Fruit fly (Drosophila melanogaster) whole organism, embryonic: ENCODE results near the gene APC4.

ENCODE experiments used
- Blimp-1 ChIP-seq: fragments of 200-800 bp; sonication (Bioruptor generic); optimal IDR thresholded peaks from 3 replicates; lab custom pipeline; 2018; ENCODE audit warnings: missing biosample characterization, missing genetic modification characterization, mild to moderate bottlenecking, moderate library complexity, missing genetic modification reagents
- CG10979 ChIP-seq: fragments of 200-800 bp; sonication (Bioruptor generic); optimal IDR thresholded peaks from 2 replicates; lab custom pipeline; 2018; ENCODE audit warnings: missing biosample characterization, mild to moderate bottlenecking, missing genetic modification characterization, moderate library complexity
- CG11504 ChIP-seq: fragments of 200-800 bp; sonication (Bioruptor generic); optimal IDR thresholded peaks from 3 replicates; lab custom pipeline; 2019; ENCODE audit warnings: missing biosample characterization, mild to moderate bottlenecking, missing genetic modification characterization, moderate library complexity
- CG12391 ChIP-seq: fragments of 200-800 bp; sonication (Bioruptor generic); optimal IDR thresholded peaks from 3 replicates; lab custom pipeline; 2018; ENCODE audit warnings: missing biosample characterization, mild to moderate bottlenecking, missing genetic modification characterization, moderate library complexity
- CG14667 ChIP-seq: fragments of 200-800 bp; sonication (Bioruptor generic); IDR thresholded peaks from 2 replicates; pipeline ENCODE4 v1.3.6; 2022; ENCODE audit warnings: missing biosample characterization, missing genetic modification characterization
- CG14860 ChIP-seq: fragments of 200-800 bp; sonication (Bioruptor generic); IDR thresholded peaks from 3 replicates; pipeline ENCODE4 v1.3.6; 2022; ENCODE audit warnings: missing biosample characterization, missing genetic modification characterization; ENCODE audit not compliant: partially characterized antibody
- CG15696 ChIP-seq: fragments of 200-800 bp; sonication (Bioruptor generic); optimal IDR thresholded peaks from 2 replicates; lab custom pipeline; 2019; ENCODE audit warnings: missing biosample characterization, mild to moderate bottlenecking, missing genetic modification characterization, moderate library complexity
- CG17328 ChIP-seq: fragments of 200-800 bp; sonication (Bioruptor generic); IDR thresholded peaks from 2 replicates; pipeline ENCODE4 v1.3.6; 2022; ENCODE audit warnings: missing biosample characterization, missing genetic modification characterization
- CG2120 ChIP-seq: fragments of 200-800 bp; sonication (Bioruptor generic); optimal IDR thresholded peaks from 3 replicates; lab custom pipeline; 2016; ENCODE audit warnings: missing biosample characterization, missing genetic modification characterization
- CG2129 ChIP-seq: fragments of 200-800 bp; sonication (Bioruptor generic); IDR thresholded peaks from 2 replicates; pipeline ENCODE4 v1.3.6; 2022; ENCODE audit warnings: missing biosample characterization, missing genetic modification characterization; ENCODE audit not compliant: partially characterized antibody
- CG2199 ChIP-seq: fragments of 200-800 bp; sonication (Bioruptor generic); IDR thresholded peaks from 3 replicates; pipeline ENCODE4 v1.3.6; 2022; ENCODE audit warnings: missing biosample characterization, missing genetic modification characterization
- CG2678 ChIP-seq: fragments of 200-800 bp; sonication (Bioruptor generic); optimal IDR thresholded peaks from 3 replicates; lab custom pipeline; 2019; ENCODE audit warnings: missing biosample characterization, mild to moderate bottlenecking, missing genetic modification characterization, moderate library complexity
- CG3726 ChIP-seq: fragments of 200-800 bp; sonication (Bioruptor generic); IDR thresholded peaks from 3 replicates; pipeline ENCODE4, ENCODE4 v1.3.6; 2022; ENCODE audit warnings: missing biosample characterization, missing genetic modification characterization
- CG43689 ChIP-seq: fragments of 200-800 bp; sonication (Bioruptor generic); IDR thresholded peaks from 2 replicates; pipeline ENCODE4 v1.3.6; 2022; ENCODE audit warnings: missing biosample characterization, missing genetic modification characterization
- CG4424 ChIP-seq: fragments of 200-800 bp; sonication (Bioruptor generic); optimal IDR thresholded peaks from 3 replicates; lab custom pipeline; 2016; ENCODE audit warnings: missing biosample characterization, missing genetic modification characterization
- CG7786 ChIP-seq: fragments of 200-800 bp; sonication (Bioruptor generic); optimal IDR thresholded peaks from 2 replicates; lab custom pipeline; 2016; ENCODE audit warnings: missing biosample characterization, missing genetic modification characterization
- CG8290 ChIP-seq, 3 experiments: fragments of 200-800 bp; sonication (Bioruptor generic); optimal IDR thresholded peaks; 2 replicates each; lab custom pipeline; 2016 to 2019; ENCODE audit warnings: missing biosample characterization in 3 of 3, missing genetic modification characterization in 3 of 3, mild to moderate bottlenecking in 2 of 3, moderate library complexity in 1 of 3
- CrebB ChIP-seq: fragments of 200-800 bp; sonication (Bioruptor generic); optimal IDR thresholded peaks from 3 replicates; lab custom pipeline; 2018; ENCODE audit warnings: missing biosample characterization, mild to moderate bottlenecking, missing genetic modification characterization
- D ChIP-seq, 2 experiments: fragments of 200-800 bp in 1 of 2; fragments of >200 bp in 1 of 2; sonication (Bioruptor generic) in 1 of 2; optimal IDR thresholded peaks; 2 replicates in 1 of 2; 3 replicates in 1 of 2; lab custom pipeline; 2017; ENCODE audit warnings: mild to moderate bottlenecking in 1 of 2, missing biosample characterization in 1 of 2, missing genetic modification characterization in 1 of 2, missing genetic modification reagents in 1 of 2
- Deaf1 ChIP-seq: fragments of 200-800 bp; optimal IDR thresholded peaks from 3 replicates; lab custom pipeline; 2019; ENCODE audit warnings: missing biosample characterization, mild to moderate bottlenecking, missing genetic modification characterization, moderate library complexity
- Dll ChIP-seq: fragments of 200-800 bp; sonication (Bioruptor generic); IDR thresholded peaks from 4 replicates; pipeline ENCODE4 v1.3.6; 2022; ENCODE audit warnings: missing biosample characterization, missing genetic modification characterization; ENCODE audit not compliant: partially characterized antibody
- Drgx ChIP-seq: fragments of 200-800 bp; sonication (Bioruptor generic); IDR thresholded peaks from 2 replicates; pipeline ENCODE4 v1.3.6; 2022; ENCODE audit warnings: missing biosample characterization, missing genetic modification characterization
- Ets65A ChIP-seq: fragments of 200-800 bp; sonication (Bioruptor generic); peaks from one replicate; lab custom pipeline; 2016; ENCODE audit warnings: missing biosample characterization, missing genetic modification characterization
- Fer1 ChIP-seq: fragments of 200-800 bp; sonication (Bioruptor generic); optimal IDR thresholded peaks from 2 replicates; lab custom pipeline; 2017; ENCODE audit warnings: missing biosample characterization, mild to moderate bottlenecking, missing genetic modification characterization
- HLH3B ChIP-seq: fragments of 200-800 bp; sonication (Bioruptor generic); IDR thresholded peaks from 2 replicates; pipeline ENCODE4 v1.3.6; 2022; ENCODE audit warnings: missing biosample characterization, missing genetic modification characterization
- Sox100B ChIP-seq: fragments of 200-800 bp; sonication (Bioruptor generic); optimal IDR thresholded peaks from 3 replicates; lab custom pipeline; 2018; ENCODE audit warnings: missing biosample characterization, mild to moderate bottlenecking, missing genetic modification characterization
- Sox102F ChIP-seq: fragments of 200-800 bp; sonication (Bioruptor generic); optimal IDR thresholded peaks from 2 replicates; lab custom pipeline; 2018; ENCODE audit warnings: missing biosample characterization, mild to moderate bottlenecking, missing genetic modification characterization, moderate library complexity
- Tbp ChIP-seq: fragments of >200 bp; optimal IDR thresholded peaks from 2 replicates; lab custom pipeline; 2018; ENCODE audit warnings: missing biosample characterization, missing genetic modification characterization
- Xrp1 ChIP-seq: fragments of 200-800 bp; sonication (Bioruptor generic); IDR thresholded peaks from 2 replicates; pipeline ENCODE4 v1.3.6; 2022; ENCODE audit warnings: missing biosample characterization, missing genetic modification characterization
- caup ChIP-seq: fragments of 200-800 bp; sonication (Bioruptor generic); optimal IDR thresholded peaks from 3 replicates; lab custom pipeline; 2017; ENCODE audit warnings: missing biosample characterization, mild to moderate bottlenecking, missing genetic modification characterization, moderate library complexity; ENCODE audit not compliant: severe bottlenecking
- dpn ChIP-seq, 2 experiments: fragments of 200-800 bp; sonication (Bioruptor generic); optimal IDR thresholded peaks; 3 replicates each; lab custom pipeline; 2016; ENCODE audit warnings: missing biosample characterization in 2 of 2, missing genetic modification characterization in 2 of 2
- emc ChIP-seq: fragments of 200-800 bp; sonication (Bioruptor generic); optimal IDR thresholded peaks from 2 replicates; lab custom pipeline; 2016; ENCODE audit warnings: missing biosample characterization, missing genetic modification characterization
- esg ChIP-seq: fragments of 200-800 bp; sonication (Bioruptor generic); conservative IDR thresholded peaks from 2 replicates; pipeline ENCODE4 v1.3.6; 2022; ENCODE audit warnings: missing biosample characterization, missing genetic modification characterization
- eve ChIP-seq, 2 experiments: fragments of >200 bp; optimal IDR thresholded peaks; 2 replicates each; lab custom pipeline; 2017; ENCODE audit warnings: missing biosample characterization in 2 of 2, missing genetic modification characterization in 2 of 2
- fu2 ChIP-seq: fragments of 200-800 bp; sonication (Bioruptor generic); optimal IDR thresholded peaks from 2 replicates; lab custom pipeline; 2016; ENCODE audit warnings: missing biosample characterization, missing genetic modification characterization
- gem ChIP-seq: fragments of 200-800 bp; sonication (Bioruptor generic); optimal IDR thresholded peaks from 2 replicates; lab custom pipeline; 2019; ENCODE audit warnings: missing biosample characterization, mild to moderate bottlenecking, missing genetic modification characterization, moderate library complexity
- ind ChIP-seq: fragments of 200-800 bp; sonication (Bioruptor generic); optimal IDR thresholded peaks from 3 replicates; lab custom pipeline; 2016; ENCODE audit warnings: missing biosample characterization, missing genetic modification characterization
- insv ChIP-seq, 2 experiments: fragments of 200-800 bp; sonication (Bioruptor generic); optimal IDR thresholded peaks; 3 replicates each; lab custom pipeline; 2016 to 2018; ENCODE audit warnings: missing biosample characterization in 2 of 2, missing genetic modification characterization in 2 of 2
- lab ChIP-seq: fragments of 200-800 bp; sonication (Bioruptor generic); optimal IDR thresholded peaks from 3 replicates; lab custom pipeline; 2017; ENCODE audit warnings: missing biosample characterization, missing genetic modification characterization, mild to moderate bottlenecking, moderate library complexity, missing genetic modification reagents
- mam ChIP-seq: fragments of 200-800 bp; sonication (Bioruptor generic); optimal IDR thresholded peaks from 3 replicates; lab custom pipeline; 2016; ENCODE audit warnings: missing biosample characterization, missing genetic modification characterization
- pan ChIP-seq, 4 experiments: fragments of >200 bp in 3 of 4; fragments of 200-800 bp in 1 of 4; sonication (Bioruptor generic) in 1 of 4; optimal IDR thresholded peaks in 3 of 4; IDR thresholded peaks in 1 of 4; 2 replicates each; pipeline versions ENCODE4 v1.3.6 to Lab custom; 2017 to 2022; ENCODE audit warnings: missing biosample characterization in 2 of 4, missing genetic modification characterization in 2 of 4, mixed read lengths in 1 of 4
- pnt ChIP-seq: fragments of 200-800 bp; sonication (Bioruptor generic); optimal IDR thresholded peaks from 3 replicates; lab custom pipeline; 2016; ENCODE audit warnings: missing biosample characterization, missing genetic modification characterization
- prd ChIP-seq, 3 experiments: fragments of >200 bp in 2 of 3; fragments of 200-800 bp in 1 of 3; sonication (Bioruptor generic) in 1 of 3; optimal IDR thresholded peaks in 2 of 3; IDR thresholded peaks in 1 of 3; 2 replicates in 2 of 3; 3 replicates in 1 of 3; pipeline versions ENCODE4 v1.3.6 to Lab custom; 2017 to 2022; ENCODE audit warnings: missing biosample characterization in 1 of 3, missing genetic modification characterization in 1 of 3
- sisA ChIP-seq: fragments of 200-800 bp; sonication (Bioruptor generic); IDR thresholded peaks from 2 replicates; pipeline ENCODE4 v1.3.6; 2022; ENCODE audit warnings: missing biosample characterization, missing genetic modification characterization
- slbo ChIP-seq: fragments of 200-800 bp; sonication (Bioruptor generic); IDR thresholded peaks from 2 replicates; pipeline ENCODE4 v1.3.6; 2022; ENCODE audit warnings: missing biosample characterization, missing genetic modification characterization
- wek ChIP-seq: fragments of 200-800 bp; sonication (Bioruptor generic); optimal IDR thresholded peaks from 3 replicates; lab custom pipeline; 2018; ENCODE audit warnings: missing biosample characterization, mild to moderate bottlenecking, missing genetic modification characterization, moderate library complexity

Gene APC4

dm6 chrX:9127264-9128011 lies 44.7 kb downstream of the APC4 start (continued):
- TF ChIP-seq CG3726 (GFP tag; lab: Robert Waterston, UW) (no peak), insv (GFP tag; optimal IDR thresholded peaks at IDR 0.05; lab: Kevin White, UChicago) (peak in 1 of 2 experiments; percentile 47), CG10979 (peak; percentile 19), CG14667 (no peak), Deaf1 (no peak), CG2129 (GFP tag; lab: Robert Waterston, UW) (no peak), Tbp (GFP tag; lab: Kevin White, UChicago) (no peak), gem (tag; lab: Kevin White, UChicago) (peak; percentile 49), CG2199 (GFP tag; lab: Robert Waterston, UW) (no peak), CG17328 (GFP tag; lab: Robert Waterston, UW) (no peak), CG2120 (GFP tag; lab: Kevin White, UChicago) (peak; percentile 28), Xrp1 (peak; percentile 52; the same call in 1 of the 2 replicates), CG8290 (GFP tag; optimal IDR thresholded peaks at IDR 0.05; lab: Kevin White, UChicago) (no peak), CG8290 (tag; optimal IDR thresholded peaks at IDR 0.05; lab: Kevin White, UChicago) (peak in 1 of 2 experiments; percentile 36), emc (GFP tag; lab: Kevin White, UChicago) (no peak), Dll (GFP tag; lab: Robert Waterston, UW) (no peak), HLH3B (GFP tag; lab: Robert Waterston, UW) (0 out of 2 replicates have a peak, but pooled peaks have one; percentile 18), lab (GFP tag; lab: Kevin White, UChicago) (peak; percentile 47), mam (GFP tag; lab: Kevin White, UChicago) (peak; percentile 11), sisA (GFP tag; lab: Robert Waterston, UW) (0 out of 2 replicates have a peak, but pooled peaks have one; percentile 17), prd (optimal IDR thresholded peaks at IDR 0.05; lab: Kevin White, UChicago) (no peak), prd (GFP tag; IDR thresholded peaks at IDR 0.05; lab: Robert Waterston, UW) (peak; percentile 64; the same call in 2 of the 3 replicates), esg (GFP tag; lab: Robert Waterston, UW) (0 out of 2 replicates have a peak, but pooled peaks have one; percentile 12), CG2678 (tag; lab: Kevin White, UChicago) (peak; percentile 37), slbo (0 out of 2 replicates have a peak, but pooled peaks have one; percentile 33), ind (GFP tag; lab: Kevin White, UChicago) (peak; percentile 11), Drgx (0 out of 2 replicates have a peak, but pooled peaks have one; percentile 12), CG4424 (peak; percentile 3), Ets65A (peak; percentile 27), dpn (GFP tag; optimal IDR thresholded peaks at IDR 0.05; lab: Kevin White, UChicago) (peak in 1 of 2 experiments; percentile 19), CG15696 (tag; lab: Kevin White, UChicago) (no peak), CG43689 (no peak), pnt (GFP tag; lab: Kevin White, UChicago) (no peak), Sox100B (GFP tag; lab: Kevin White, UChicago) (no peak), eve (GFP tag; optimal IDR thresholded peaks at IDR 0.05; lab: Kevin White, UChicago) (peak in 1 of 2 experiments; percentile 52), CG11504 (peak; percentile 31), CG14860 (GFP tag; lab: Robert Waterston, UW) (no peak), Fer1 (no peak), CrebB (tag; lab: Kevin White, UChicago) (no peak), CG7786 (peak; percentile 1), CG12391 (tag; lab: Kevin White, UChicago) (peak; percentile 14), D (optimal IDR thresholded peaks at IDR 0.05; lab: Kevin White, UChicago) (peak; percentile 85), D (GFP tag; optimal IDR thresholded peaks at IDR 0.05; lab: Kevin White, UChicago) (no peak), Blimp-1 (GFP tag; lab: Kevin White, UChicago) (peak; percentile 9), caup (GFP tag; lab: Kevin White, UChicago) (no peak), wek (GFP tag; lab: Kevin White, UChicago) (no peak), pan (optimal IDR thresholded peaks at IDR 0.05; lab: Kevin White, UChicago) (no peak), pan (GFP tag; optimal IDR thresholded peaks at IDR 0.05 in 1 of 2, IDR thresholded peaks at IDR 0.05 in 1 of 2) (peak in 1 of 2 experiments; percentile 31), Sox102F (GFP tag; lab: Kevin White, UChicago) (peak; percentile 37), fu2 (GFP tag; lab: Kevin White, UChicago) (no peak)
